Worm (Caenorhabditis elegans): ENCODE measurements around the gene K07H8.7.

ce11 chrIV:8260848-8261638, 1.2 kb upstream of the K07H8.7 start, which contains the start of gene vit-6:
- TF ChIP-seq blmp-1 (tag; optimal IDR thresholded peaks at IDR 0.05) (no peak), unc-62 (GFP tag; optimal IDR thresholded peaks at IDR 0.05) (no peak), mep-1 (tag; optimal IDR thresholded peaks at IDR 0.05) (no peak), nhr-237 (tag; optimal IDR thresholded peaks at IDR 0.05) (no peak), elt-3 (tag; optimal IDR thresholded peaks at IDR 0.05) (no peak), ceh-43 (GFP tag; optimal IDR thresholded peaks at IDR 0.05) (no peak), mab-5 (tag; optimal IDR thresholded peaks at IDR 0.05) (no peak), unc-120 (tag; optimal IDR thresholded peaks at IDR 0.05; ENCODE audit: poor library complexity, severe bottlenecking) (no peak), nhr-76 (tag; optimal IDR thresholded peaks at IDR 0.05) (no peak)
